Fruit fly (Drosophila melanogaster): ENCODE measurements around the gene CG32354.
A peak's percentile ranks its signal among the peaks of the same experiment; 100 is the strongest.

DNA sequence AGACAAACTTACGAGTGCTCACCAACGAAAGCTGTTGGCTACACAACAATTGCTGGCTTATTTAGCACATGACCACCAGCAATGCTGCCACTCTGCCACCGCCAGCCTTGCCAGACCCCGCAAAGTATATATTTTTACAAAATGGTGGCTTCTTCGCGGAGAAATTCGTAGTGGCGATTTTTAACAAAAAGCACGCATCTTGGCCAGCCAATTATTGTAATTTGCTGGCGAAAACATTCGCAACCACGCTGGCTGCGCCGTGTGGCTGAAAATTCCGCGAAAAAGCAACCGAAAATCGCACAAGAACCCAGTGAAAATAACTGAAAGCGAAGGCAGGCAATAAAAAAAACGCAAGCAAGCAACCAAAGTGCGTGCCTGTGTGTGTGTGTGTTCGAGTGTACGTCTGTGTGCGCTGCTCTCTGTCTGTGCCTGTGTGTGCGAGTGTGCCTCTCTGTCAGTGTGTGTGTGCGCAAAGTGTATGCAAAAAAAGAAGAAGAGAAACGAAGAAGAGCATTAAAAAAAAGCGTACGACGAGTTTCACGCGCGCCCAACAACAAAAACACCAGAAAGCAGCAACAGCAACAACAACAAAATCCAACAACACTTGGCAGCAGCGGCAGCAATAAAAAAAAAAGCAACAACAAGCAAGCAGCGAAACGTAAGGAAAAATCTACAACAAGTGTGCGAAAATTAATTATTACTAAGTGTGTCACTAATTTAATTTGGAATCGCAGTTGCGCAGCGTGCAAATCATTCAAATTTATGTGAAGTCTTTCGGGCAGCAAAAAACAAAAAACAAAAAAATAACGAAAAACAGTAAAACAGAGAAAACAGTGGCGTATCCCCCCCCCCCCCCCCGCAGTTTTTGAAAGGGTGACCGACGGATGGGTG lies 28.0 kb upstream of the CG32354 start, which contains the start of gene Gug:
- peak; percentile 86 for TF ChIP-seq tj (GFP tag; optimal IDR thresholded peaks at IDR 0.05)
- peak; percentile 43 for TF ChIP-seq cic (GFP tag; optimal IDR thresholded peaks at IDR 0.05)
- TF ChIP-seq bab1 (GFP tag; optimal IDR thresholded peaks at IDR 0.05) = peak; percentile 49
- no peak for TF ChIP-seq CG5204 (GFP tag; optimal IDR thresholded peaks at IDR 0.05)
- TF ChIP-seq kay (GFP tag; ENCODE audit: borderline replicate concordance) = peak; percentile 82
- no peak for TF ChIP-seq cnc (optimal IDR thresholded peaks at IDR 0.05)
- no peak for TF ChIP-seq ovo (GFP tag; optimal IDR thresholded peaks at IDR 0.05)

Data from whole organism, adult.